Worm (Caenorhabditis elegans): ENCODE results near the gene crn-5.

DNA sequence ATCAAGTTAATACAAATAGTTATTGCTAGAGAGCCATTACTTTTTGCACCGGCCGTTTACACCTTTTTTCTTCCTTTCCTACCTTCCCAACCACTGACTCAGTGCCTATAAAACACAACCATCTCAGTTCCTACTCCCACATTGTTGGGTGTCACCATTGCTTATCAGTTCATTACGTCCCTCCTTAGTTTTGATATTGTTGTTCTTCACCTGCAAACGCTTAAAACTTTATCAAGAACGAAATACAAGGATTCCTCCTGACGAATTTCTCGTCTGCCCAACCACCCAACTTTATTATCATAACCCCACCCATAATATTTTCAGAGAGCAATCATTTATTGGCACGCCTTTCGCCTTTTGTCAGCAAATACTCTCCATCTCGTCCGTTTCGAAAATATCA, 34.5 kb downstream of the crn-5 start:
- TF ChIP-seq ztf-29 (GFP tag; IDR thresholded peaks at IDR 0.05), result no peak
- TF ChIP-seq T22C8.4 (GFP tag; IDR thresholded peaks at IDR 0.05), result no peak
- no peak for TF ChIP-seq klf-2 (GFP tag; conservative IDR thresholded peaks at IDR 0.05)
- TF ChIP-seq ztf-23 (GFP tag; IDR thresholded peaks at IDR 0.05), result no peak

Measured in whole organism, midembryonic.